Fruit fly (Drosophila melanogaster) whole organism, prepupa: ENCODE data around the gene ZnT77C.
A peak's percentile ranks its signal among the peaks of the same experiment; 100 is the strongest.

Source experiments
- Blimp-1 ChIP-seq: fragments of 200-800 bp; sonication (Bioruptor generic); optimal IDR thresholded peaks from 3 replicates; lab custom pipeline; 2017; ENCODE audit warnings: missing biosample characterization, missing genetic modification characterization, mild to moderate bottlenecking, moderate library complexity, missing genetic modification reagents
- CG10631 ChIP-seq: fragments of 200-800 bp; sonication (Bioruptor generic); optimal IDR thresholded peaks from 2 replicates; lab custom pipeline; 2016; ENCODE audit warnings: missing biosample characterization, missing genetic modification characterization
- CG10669 ChIP-seq: fragments of 200-800 bp; sonication (Bioruptor generic); optimal IDR thresholded peaks from 3 replicates; lab custom pipeline; 2018; ENCODE audit warnings: missing biosample characterization, mild to moderate bottlenecking, missing genetic modification characterization, moderate library complexity
- CG11294 ChIP-seq: fragments of 200-800 bp; sonication (Bioruptor generic); IDR thresholded peaks from 2 replicates; pipeline ENCODE4 v1.3.6; 2022; ENCODE audit warnings: missing biosample characterization, missing genetic modification characterization
- CG11762 ChIP-seq: fragments of 200-800 bp; sonication (Bioruptor generic); optimal IDR thresholded peaks from 3 replicates; lab custom pipeline; 2016; ENCODE audit warnings: missing biosample characterization, missing genetic modification characterization; ENCODE audit not compliant: insufficient read depth
- CG11902 ChIP-seq: fragments of 200-800 bp; sonication (Bioruptor generic); optimal IDR thresholded peaks from 3 replicates; lab custom pipeline; 2016; ENCODE audit warnings: missing biosample characterization, missing genetic modification characterization
- CG15336 ChIP-seq: fragments of 200-800 bp; sonication (Bioruptor generic); IDR thresholded peaks from 2 replicates; pipeline ENCODE4 v1.3.6; 2022; ENCODE audit warnings: missing biosample characterization, missing genetic modification characterization
- CG1621 ChIP-seq: fragments of 200-800 bp; sonication (Bioruptor generic); optimal IDR thresholded peaks from 3 replicates; lab custom pipeline; 2018; ENCODE audit warnings: missing biosample characterization, mild to moderate bottlenecking, missing genetic modification characterization
- CG16779 ChIP-seq: fragments of 200-800 bp; sonication (Bioruptor generic); optimal IDR thresholded peaks from 3 replicates; lab custom pipeline; 2017; ENCODE audit warnings: missing biosample characterization, mild to moderate bottlenecking, missing genetic modification characterization
- CG3032 ChIP-seq: fragments of 200-800 bp; optimal IDR thresholded peaks from 2 replicates; lab custom pipeline; 2019; ENCODE audit warnings: missing biosample characterization, mild to moderate bottlenecking, missing genetic modification characterization, moderate library complexity
- CG32006 ChIP-seq: fragments of 200-800 bp; sonication (Bioruptor generic); optimal IDR thresholded peaks from 3 replicates; lab custom pipeline; 2017; ENCODE audit warnings: missing biosample characterization, mild to moderate bottlenecking, missing genetic modification characterization
- CG34406 ChIP-seq: fragments of 200-800 bp; sonication (Bioruptor generic); optimal IDR thresholded peaks from 3 replicates; lab custom pipeline; 2016; ENCODE audit warnings: missing biosample characterization, missing genetic modification characterization
- CG3919 ChIP-seq: fragments of 200-800 bp; sonication (Bioruptor generic); optimal IDR thresholded peaks from 3 replicates; lab custom pipeline; 2016; ENCODE audit warnings: missing biosample characterization, missing genetic modification characterization
- CG4318 ChIP-seq: fragments of 200-800 bp; sonication (Bioruptor generic); optimal IDR thresholded peaks from 3 replicates; lab custom pipeline; 2017; ENCODE audit warnings: missing biosample characterization, mild to moderate bottlenecking, missing genetic modification characterization
- CG6163 ChIP-seq: fragments of 200-800 bp; sonication (Bioruptor generic); IDR thresholded peaks from 3 replicates; pipeline ENCODE4 v1.3.6; 2022; ENCODE audit warnings: missing biosample characterization, missing genetic modification characterization
- CG6276 ChIP-seq: fragments of 200-800 bp; sonication (Bioruptor generic); optimal IDR thresholded peaks from 2 replicates; lab custom pipeline; 2017; ENCODE audit warnings: missing biosample characterization, mild to moderate bottlenecking, missing genetic modification characterization
- CG6792 ChIP-seq: fragments of 200-800 bp; sonication (Bioruptor generic); optimal IDR thresholded peaks from 3 replicates; lab custom pipeline; 2016; ENCODE audit warnings: missing biosample characterization, missing genetic modification characterization
- CG6808 ChIP-seq: fragments of 200-800 bp; sonication (Bioruptor generic); optimal IDR thresholded peaks from 3 replicates; lab custom pipeline; 2017; ENCODE audit warnings: missing biosample characterization, missing genetic modification characterization, mild to moderate bottlenecking, moderate library complexity, missing genetic modification reagents
- CG6854 ChIP-seq: fragments of 200-800 bp; sonication (Bioruptor generic); optimal IDR thresholded peaks from 2 replicates; lab custom pipeline; 2017; ENCODE audit warnings: missing biosample characterization, mild to moderate bottlenecking, missing genetic modification characterization
- CG7368 ChIP-seq: fragments of 200-800 bp; sonication (Bioruptor generic); optimal IDR thresholded peaks from 3 replicates; lab custom pipeline; 2016; ENCODE audit warnings: missing biosample characterization, missing genetic modification characterization
- CG8319 ChIP-seq: fragments of 200-800 bp; sonication (Bioruptor generic); optimal IDR thresholded peaks from 3 replicates; lab custom pipeline; 2016; ENCODE audit warnings: missing biosample characterization, missing genetic modification characterization
- CG8632 ChIP-seq: fragments of 200-800 bp; sonication (Bioruptor generic); optimal IDR thresholded peaks from 3 replicates; lab custom pipeline; 2016; ENCODE audit warnings: missing biosample characterization, missing genetic modification characterization
- Eip78C ChIP-seq: fragments of 200-800 bp; sonication (Bioruptor generic); peaks from one replicate; lab custom pipeline; 2016; ENCODE audit warnings: missing biosample characterization, missing genetic modification characterization
- Ets21C ChIP-seq: fragments of 200-800 bp; sonication (Bioruptor generic); optimal IDR thresholded peaks from 3 replicates; lab custom pipeline; 2016; ENCODE audit warnings: missing biosample characterization, missing genetic modification characterization
- Gug ChIP-seq: fragments of 200-800 bp; sonication (Bioruptor generic); IDR thresholded peaks from 2 replicates; pipeline ENCODE4 v1.3.6; 2022; ENCODE audit warnings: missing biosample characterization, missing genetic modification characterization
- Hr38 ChIP-seq: sonication (Bioruptor generic); optimal IDR thresholded peaks from 2 replicates; lab custom pipeline; 2016; ENCODE audit warnings: missing biosample characterization, missing genetic modification characterization
- Hr39 ChIP-seq: fragments of 200-800 bp; sonication (Bioruptor generic); optimal IDR thresholded peaks from 2 replicates; lab custom pipeline; 2016; ENCODE audit warnings: missing biosample characterization, missing genetic modification characterization
- Hr4 ChIP-seq: fragments of 200-800 bp; sonication (Bioruptor generic); optimal IDR thresholded peaks from 3 replicates; lab custom pipeline; 2016; ENCODE audit warnings: missing biosample characterization, missing genetic modification characterization
- Lpt ChIP-seq: fragments of 200-800 bp; sonication (Bioruptor generic); optimal IDR thresholded peaks from 3 replicates; lab custom pipeline; 2016; ENCODE audit warnings: missing biosample characterization, missing genetic modification characterization
- Met ChIP-seq: fragments of 200-800 bp; sonication (Bioruptor generic); optimal IDR thresholded peaks from 3 replicates; lab custom pipeline; 2016; ENCODE audit warnings: missing biosample characterization, missing genetic modification characterization
- OdsH ChIP-seq: fragments of 200-800 bp; sonication (Bioruptor generic); optimal IDR thresholded peaks from 3 replicates; lab custom pipeline; 2016; ENCODE audit warnings: missing biosample characterization, missing genetic modification characterization
- Smox ChIP-seq: fragments of 200-800 bp; sonication (Bioruptor generic); optimal IDR thresholded peaks from 3 replicates; lab custom pipeline; 2016; ENCODE audit warnings: missing biosample characterization, missing genetic modification characterization
- Sox102F ChIP-seq: fragments of 200-800 bp; sonication (Bioruptor generic); optimal IDR thresholded peaks from 2 replicates; lab custom pipeline; 2016; ENCODE audit warnings: missing biosample characterization, mild to moderate bottlenecking, missing genetic modification characterization
- Sox14 ChIP-seq: fragments of 200-800 bp; sonication (Bioruptor generic); optimal IDR thresholded peaks from 3 replicates; lab custom pipeline; 2016; ENCODE audit warnings: missing biosample characterization, missing genetic modification characterization
- Sox15 ChIP-seq: fragments of 200-800 bp; sonication (Bioruptor generic); optimal IDR thresholded peaks from 3 replicates; lab custom pipeline; 2016; ENCODE audit warnings: missing biosample characterization, missing genetic modification characterization
- achi ChIP-seq: fragments of 200-800 bp; sonication (Bioruptor generic); optimal IDR thresholded peaks from 3 replicates; lab custom pipeline; 2016; ENCODE audit warnings: missing biosample characterization, missing genetic modification characterization
- acj6 ChIP-seq: fragments of 200-800 bp; sonication (Bioruptor generic); optimal IDR thresholded peaks from 3 replicates; lab custom pipeline; 2016; ENCODE audit warnings: missing biosample characterization, missing genetic modification characterization
- cyc ChIP-seq: fragments of 200-800 bp; sonication (Bioruptor generic); optimal IDR thresholded peaks from 3 replicates; lab custom pipeline; 2016; ENCODE audit warnings: missing biosample characterization, missing genetic modification characterization
- dac ChIP-seq: fragments of 200-800 bp; sonication (Bioruptor generic); optimal IDR thresholded peaks from 2 replicates; lab custom pipeline; 2017; ENCODE audit warnings: missing biosample characterization, mild to moderate bottlenecking, missing genetic modification characterization
- dsx ChIP-seq: fragments of 200-800 bp; optimal IDR thresholded peaks from 3 replicates; lab custom pipeline; 2019; ENCODE audit warnings: missing biosample characterization, mild to moderate bottlenecking, missing genetic modification characterization, moderate library complexity; ENCODE audit not compliant: poor library complexity, severe bottlenecking
- eg ChIP-seq: fragments of 200-800 bp; sonication (Bioruptor generic); IDR thresholded peaks from 3 replicates; pipeline ENCODE4 v1.3.6; 2022; ENCODE audit warnings: missing biosample characterization, missing genetic modification characterization
- esn ChIP-seq: fragments of 200-800 bp; sonication (Bioruptor generic); optimal IDR thresholded peaks from 2 replicates; lab custom pipeline; 2016; ENCODE audit warnings: missing biosample characterization, mild to moderate bottlenecking, missing genetic modification characterization, moderate library complexity
- fd85E ChIP-seq: fragments of 200-800 bp; sonication (Bioruptor generic); optimal IDR thresholded peaks from 3 replicates; lab custom pipeline; 2016; ENCODE audit warnings: missing biosample characterization, missing genetic modification characterization
- lz ChIP-seq: fragments of 200-800 bp; sonication (Bioruptor generic); optimal IDR thresholded peaks from 3 replicates; lab custom pipeline; 2016; ENCODE audit warnings: missing biosample characterization, missing genetic modification characterization
- pdm3 ChIP-seq: fragments of 200-800 bp; sonication (Bioruptor generic); optimal IDR thresholded peaks from 3 replicates; lab custom pipeline; 2016; ENCODE audit warnings: missing biosample characterization, missing genetic modification characterization
- salr ChIP-seq, 2 experiments: fragments of 200-800 bp; sonication (Bioruptor generic); optimal IDR thresholded peaks; 3 replicates each; lab custom pipeline; 2016 to 2018; ENCODE audit warnings: missing biosample characterization in 2 of 2, missing genetic modification characterization in 2 of 2, mild to moderate bottlenecking in 1 of 2
- spab ChIP-seq: fragments of 200-800 bp; sonication (Bioruptor generic); optimal IDR thresholded peaks from 2 replicates; lab custom pipeline; 2017; ENCODE audit warnings: missing biosample characterization, mild to moderate bottlenecking, missing genetic modification characterization, missing genetic modification reagents
- ss ChIP-seq, 2 experiments: fragments of 200-800 bp; sonication (Bioruptor generic); optimal IDR thresholded peaks; 2 replicates in 1 of 2; 3 replicates in 1 of 2; lab custom pipeline; 2017 to 2018; ENCODE audit warnings: mild to moderate bottlenecking in 2 of 2, missing biosample characterization in 2 of 2, missing genetic modification characterization in 2 of 2, moderate library complexity in 1 of 2
- svp ChIP-seq: fragments of 200-800 bp; sonication (Bioruptor generic); peaks from one replicate; lab custom pipeline; 2016; ENCODE audit warnings: missing biosample characterization, missing genetic modification characterization
- topi ChIP-seq: fragments of 200-800 bp; sonication (Bioruptor generic); optimal IDR thresholded peaks from 3 replicates; lab custom pipeline; 2016; ENCODE audit warnings: missing biosample characterization, missing genetic modification characterization
- vri ChIP-seq: fragments of 200-800 bp; sonication (Bioruptor generic); optimal IDR thresholded peaks from 3 replicates; lab custom pipeline; 2016; ENCODE audit warnings: missing biosample characterization, mild to moderate bottlenecking, missing genetic modification characterization

The ZnT77C gene

DNA sequence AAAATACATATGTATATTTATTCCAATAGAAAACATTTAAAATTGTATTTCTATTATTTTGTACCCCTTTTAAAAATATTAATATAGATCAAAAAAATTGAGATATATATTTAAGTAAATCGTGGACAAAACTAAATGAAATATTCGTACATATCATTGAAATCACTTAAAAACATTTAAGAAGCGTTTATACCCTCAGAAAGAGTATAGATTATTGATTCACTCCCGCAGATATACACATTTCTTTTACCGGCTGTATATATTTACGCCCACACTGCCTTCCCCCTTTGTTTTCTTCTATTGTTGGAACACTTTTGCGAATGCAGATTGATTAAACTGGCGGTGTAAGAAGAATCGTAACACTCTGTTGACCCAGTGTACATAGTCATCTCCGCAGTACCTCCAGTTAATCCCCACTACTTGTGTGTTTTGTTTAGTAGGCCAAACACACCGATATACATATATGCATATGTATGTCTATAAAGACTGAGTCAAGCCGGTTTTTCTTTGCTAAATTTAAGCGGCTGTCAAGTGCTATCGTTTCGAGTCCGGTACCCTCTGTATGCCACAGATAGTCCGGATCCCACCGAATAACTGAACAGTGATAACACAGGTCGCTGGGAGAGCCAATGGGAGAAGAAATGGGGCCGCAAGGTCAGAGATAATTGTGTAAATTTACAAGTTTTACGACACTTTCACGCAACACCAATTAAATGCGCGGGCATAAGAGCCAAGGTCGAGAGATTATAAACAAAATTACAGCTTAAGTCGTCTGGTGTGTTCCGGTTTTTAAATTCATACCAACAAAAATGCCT lies 23.0 kb downstream of the ZnT77C start:
- TF ChIP-seq Sox15 (GFP tag; lab: Kevin White, UChicago) (no peak), spab (GFP tag; lab: Kevin White, UChicago) (no peak), CG8632 (no peak), topi (GFP tag; lab: Kevin White, UChicago) (no peak), CG6808 (GFP tag; lab: Kevin White, UChicago) (no peak), CG6276 (GFP tag; lab: Kevin White, UChicago) (no peak), CG6163 (GFP tag; lab: Robert Waterston, UW) (0 out of 3 replicates have a peak, but pooled peaks have one; percentile 31), Hr38 (GFP tag; lab: Kevin White, UChicago) (no peak), Gug (no peak), Blimp-1 (no peak), Eip78C (GFP tag; lab: Kevin White, UChicago) (peak; percentile 75), ss (GFP tag; optimal IDR thresholded peaks at IDR 0.05; lab: Kevin White, UChicago) (no peak), pdm3 (GFP tag; lab: Kevin White, UChicago) (peak; percentile 18), fd85E (GFP tag; lab: Kevin White, UChicago) (no peak), Sox102F (GFP tag; lab: Kevin White, UChicago) (no peak), CG3919 (GFP tag; lab: Kevin White, UChicago) (peak; percentile 35), CG1621 (no peak), CG6792 (GFP tag; lab: Kevin White, UChicago) (no peak), dsx (GFP tag; lab: Kevin White, UChicago) (peak; percentile 5), eg (GFP tag; lab: Robert Waterston, UW) (peak; percentile 35; the same call in 1 of the 3 replicates), CG4318 (GFP tag; lab: Kevin White, UChicago) (no peak), Hr39 (GFP tag; lab: Kevin White, UChicago) (no peak), CG11902 (GFP tag; lab: Kevin White, UChicago) (no peak), cyc (GFP tag; lab: Kevin White, UChicago) (no peak), OdsH (GFP tag; lab: Kevin White, UChicago) (peak; percentile 1), CG8319 (GFP tag; lab: Kevin White, UChicago) (no peak), dac (GFP tag; lab: Kevin White, UChicago) (no peak), salr (GFP tag; optimal IDR thresholded peaks at IDR 0.05; lab: Kevin White, UChicago) (no peak), Ets21C (GFP tag; lab: Kevin White, UChicago) (no peak), Sox14 (GFP tag; lab: Kevin White, UChicago) (peak; percentile 25), CG32006 (GFP tag; lab: Kevin White, UChicago) (peak; percentile 22), CG10669 (peak; percentile 16), CG11294 (GFP tag; lab: Robert Waterston, UW) (no peak; the same call in 1 of the 2 replicates), achi (GFP tag; lab: Kevin White, UChicago) (peak; percentile 24), CG6854 (GFP tag; lab: Kevin White, UChicago) (no peak), CG16779 (no peak), CG3032 (tag; lab: Kevin White, UChicago) (peak; percentile 49), Hr4 (GFP tag; lab: Kevin White, UChicago) (peak; percentile 34), lz (GFP tag; lab: Kevin White, UChicago) (no peak), CG34406 (GFP tag; lab: Kevin White, UChicago) (peak; percentile 5), svp (GFP tag; lab: Kevin White, UChicago) (peak; percentile 98), acj6 (peak; percentile 38), vri (GFP tag; lab: Kevin White, UChicago) (no peak), CG15336 (GFP tag; lab: Robert Waterston, UW) (peak; percentile 65), esn (peak; percentile 10), CG7368 (GFP tag; lab: Kevin White, UChicago) (no peak), CG10631 (peak; percentile 12), Lpt (GFP tag; lab: Kevin White, UChicago) (peak; percentile 23), Met (no peak), CG11762 (GFP tag; lab: Kevin White, UChicago) (peak; percentile 0), Smox (GFP tag; lab: Kevin White, UChicago) (no peak)
